Worm (Caenorhabditis elegans) whole organism, young adult: ENCODE measurements around the gene F07C6.3.

ENCODE experiments used
- B0261.1 ChIP-seq: sonication (generic microtip); optimal IDR thresholded peaks from 2 replicates; lab custom pipeline; 2016; ENCODE audit warnings: mild to moderate bottlenecking, missing genetic modification characterization, moderate library complexity, missing compliant biosample characterization
- C06A6.2 ChIP-seq: fragments of 200-800 bp; sonication (Bioruptor generic); conservative IDR thresholded peaks from 2 replicates; pipeline ENCODE4 v1.3.6; 2022; ENCODE audit warnings: missing genetic modification characterization, missing compliant biosample characterization
- C17E4.6 ChIP-seq: fragments of 200-800 bp; sonication (Bioruptor generic); IDR thresholded peaks from 2 replicates; pipeline ENCODE4 v1.3.6; 2022; ENCODE audit warnings: missing genetic modification reagents, missing genetic modification characterization, missing compliant biosample characterization
- F23B12.7 ChIP-seq: sonication (generic microtip); optimal IDR thresholded peaks from 2 replicates; lab custom pipeline; 2017; ENCODE audit warnings: missing genetic modification characterization, mild to moderate bottlenecking, missing compliant biosample characterization, antibody characterized with exemption, moderate library complexity; ENCODE audit not compliant: insufficient read depth
- F37B4.10 ChIP-seq: fragments of 200-800 bp; sonication (Bioruptor generic); IDR thresholded peaks from 2 replicates; pipeline ENCODE4 v1.3.6; 2022; ENCODE audit warnings: missing genetic modification characterization, missing compliant biosample characterization
- F39B2.1 ChIP-seq: fragments of 200-800 bp; sonication (Bioruptor generic); IDR thresholded peaks from 2 replicates; pipeline ENCODE4 v1.3.6; 2022; ENCODE audit warnings: missing genetic modification reagents, missing genetic modification characterization, missing compliant biosample characterization
- F49E8.2 ChIP-seq: sonication (generic microtip); optimal IDR thresholded peaks from 3 replicates; lab custom pipeline; 2017; ENCODE audit warnings: missing genetic modification characterization, mild to moderate bottlenecking, missing compliant biosample characterization, antibody characterized with exemption, moderate library complexity; ENCODE audit not compliant: insufficient read depth
- F55B11.4 ChIP-seq: sonication (generic microtip); optimal IDR thresholded peaks from 2 replicates; lab custom pipeline; 2016; ENCODE audit warnings: missing compliant biosample characterization, missing genetic modification characterization, borderline replicate concordance; ENCODE audit not compliant: insufficient read depth
- K12H6.12 ChIP-seq: fragments of 200-800 bp; sonication (Bioruptor generic); optimal IDR thresholded peaks from 2 replicates; lab custom pipeline; 2018; ENCODE audit warnings: mild to moderate bottlenecking, missing genetic modification characterization, missing compliant biosample characterization
- Y56A3A.18 ChIP-seq: fragments of 200-800 bp; sonication (Bioruptor generic); IDR thresholded peaks from 2 replicates; pipeline ENCODE4 v1.3.6; 2022; ENCODE audit warnings: missing genetic modification reagents, missing genetic modification characterization, missing compliant biosample characterization
- Y95B8A.8 ChIP-seq: fragments of 200-800 bp; sonication (Bioruptor generic); IDR thresholded peaks from 2 replicates; pipeline ENCODE4 v1.3.6; 2022; ENCODE audit warnings: missing genetic modification reagents, missing genetic modification characterization, missing compliant biosample characterization
- atf-7 ChIP-seq: sonication (generic microtip); optimal IDR thresholded peaks from 2 replicates; lab custom pipeline; 2017; ENCODE audit warnings: mild to moderate bottlenecking, missing genetic modification characterization, missing compliant biosample characterization
- attf-3 ChIP-seq: fragments of 200-800 bp; sonication (Bioruptor generic); conservative IDR thresholded peaks from 2 replicates; pipeline ENCODE4 v1.3.6; 2022; ENCODE audit warnings: missing genetic modification reagents, missing genetic modification characterization, missing compliant biosample characterization
- cebp-1 ChIP-seq, 2 experiments: fragments of 200-800 bp in 1 of 2; sonication (Bioruptor generic) in 1 of 2; sonication (generic microtip) in 1 of 2; IDR thresholded peaks in 1 of 2; optimal IDR thresholded peaks in 1 of 2; 2 replicates each; pipeline versions ENCODE4 v1.3.6 to Lab custom; 2017 to 2022; ENCODE audit warnings: missing compliant biosample characterization in 2 of 2, missing genetic modification characterization in 2 of 2, mild to moderate bottlenecking in 1 of 2, missing genetic modification reagents in 1 of 2, moderate library complexity in 1 of 2
- cebp-2 ChIP-seq: fragments of 200-800 bp; sonication (Bioruptor generic); IDR thresholded peaks from 2 replicates; pipeline ENCODE4 v1.3.6; 2022; ENCODE audit warnings: missing genetic modification characterization, missing compliant biosample characterization
- ceh-27 ChIP-seq: fragments of 200-800 bp; sonication (Bioruptor generic); optimal IDR thresholded peaks from 2 replicates; lab custom pipeline; 2018; ENCODE audit warnings: mild to moderate bottlenecking, missing genetic modification characterization, moderate library complexity, missing compliant biosample characterization
- ceh-91 ChIP-seq: fragments of 200-800 bp; sonication (Bioruptor generic); IDR thresholded peaks from 2 replicates; pipeline ENCODE4 v1.3.6; 2022; ENCODE audit warnings: missing genetic modification reagents, missing genetic modification characterization, missing compliant biosample characterization
- chd-7 ChIP-seq: sonication (generic microtip); optimal IDR thresholded peaks from 2 replicates; lab custom pipeline; 2016; ENCODE audit warnings: mild to moderate bottlenecking, missing genetic modification characterization, moderate library complexity, missing compliant biosample characterization
- dox-1 ChIP-seq: fragments of 200-800 bp; sonication (Bioruptor generic); IDR thresholded peaks from 2 replicates; pipeline ENCODE4 v1.3.6; 2022; ENCODE audit warnings: missing genetic modification reagents, missing genetic modification characterization, missing compliant biosample characterization
- efl-1 ChIP-seq: fragments of 150-350 bp; optimal IDR thresholded peaks from 2 replicates; lab custom pipeline; 2014; ENCODE audit warnings: missing biosample characterization, missing genetic modification reagents, missing genetic modification characterization
- egl-44 ChIP-seq: fragments of 200-800 bp; sonication (Bioruptor generic); IDR thresholded peaks from 2 replicates; pipeline ENCODE4 v1.3.6; 2022; ENCODE audit warnings: missing genetic modification reagents, missing genetic modification characterization, missing compliant biosample characterization
- egrh-3 ChIP-seq: fragments of 200-800 bp; sonication (Bioruptor generic); IDR thresholded peaks from 2 replicates; pipeline ENCODE4 v1.3.6; 2022; ENCODE audit warnings: missing genetic modification reagents, missing genetic modification characterization, missing compliant biosample characterization
- hlh-26 ChIP-seq: fragments of 200-800 bp; sonication (Bioruptor generic); conservative IDR thresholded peaks from 2 replicates; pipeline ENCODE4 v1.3.6; 2022; ENCODE audit warnings: missing genetic modification reagents, missing genetic modification characterization, missing compliant biosample characterization
- hmg-1.2 ChIP-seq: fragments of 200-800 bp; sonication (Bioruptor generic); IDR thresholded peaks from 2 replicates; pipeline ENCODE4 v1.3.6; 2022; ENCODE audit warnings: missing genetic modification reagents, missing genetic modification characterization, missing compliant biosample characterization
- hmg-20 ChIP-seq: fragments of 200-800 bp; sonication (Bioruptor generic); IDR thresholded peaks from 2 replicates; pipeline ENCODE4 v1.3.6; 2022; ENCODE audit warnings: missing genetic modification reagents, missing genetic modification characterization, missing compliant biosample characterization
- lag-1 ChIP-seq: fragments of 200-800 bp; sonication (Bioruptor generic); IDR thresholded peaks from 2 replicates; pipeline ENCODE4 v1.3.6; 2022; ENCODE audit warnings: missing genetic modification reagents, missing genetic modification characterization, missing compliant biosample characterization
- lin-26 ChIP-seq: fragments of 200-800 bp; sonication (Bioruptor generic); IDR thresholded peaks from 2 replicates; pipeline ENCODE4 v1.3.6; 2022; ENCODE audit warnings: missing genetic modification reagents, missing genetic modification characterization, missing compliant biosample characterization
- lin-35 ChIP-seq, 3 experiments: fragments of 150-350 bp in 2 of 3; sonication (generic microtip) in 1 of 3; optimal IDR thresholded peaks; 2 replicates each; lab custom pipeline; 2014 to 2018; ENCODE audit warnings: missing biosample characterization in 3 of 3, missing genetic modification characterization in 3 of 3, missing genetic modification reagents in 3 of 3
- lin-54 ChIP-seq: fragments of 200-800 bp; sonication (Bioruptor generic); optimal IDR thresholded peaks from 2 replicates; lab custom pipeline; 2018; ENCODE audit warnings: mild to moderate bottlenecking, missing genetic modification characterization, missing compliant biosample characterization
- lir-1 ChIP-seq: fragments of 200-800 bp; sonication (Bioruptor generic); conservative IDR thresholded peaks from 2 replicates; pipeline ENCODE4 v1.3.6; 2022; ENCODE audit warnings: missing genetic modification reagents, missing genetic modification characterization, missing compliant biosample characterization
- lsy-27 ChIP-seq: sonication (generic microtip); optimal IDR thresholded peaks from 2 replicates; lab custom pipeline; 2017; ENCODE audit warnings: missing genetic modification characterization, mild to moderate bottlenecking, missing compliant biosample characterization, antibody characterized with exemption, missing genotype, borderline replicate concordance; ENCODE audit not compliant: insufficient read depth
- madf-10 ChIP-seq: sonication (generic microtip); optimal IDR thresholded peaks from 2 replicates; lab custom pipeline; 2016; ENCODE audit warnings: mild to moderate bottlenecking, missing genetic modification characterization, missing compliant biosample characterization
- madf-8 ChIP-seq: fragments of 200-800 bp; sonication (Bioruptor generic); conservative IDR thresholded peaks from 2 replicates; pipeline ENCODE4 v1.3.6; 2022; ENCODE audit warnings: missing genetic modification reagents, missing genetic modification characterization, missing compliant biosample characterization
- mcd-1 ChIP-seq: fragments of 200-800 bp; sonication (Bioruptor generic); IDR thresholded peaks from 2 replicates; pipeline ENCODE4 v1.3.6; 2022; ENCODE audit warnings: missing genetic modification reagents, missing genetic modification characterization, missing compliant biosample characterization
- nhr-80 ChIP-seq: sonication (generic microtip); optimal IDR thresholded peaks from 2 replicates; lab custom pipeline; 2016; ENCODE audit warnings: missing genetic modification characterization, missing compliant biosample characterization
- pbrm-1 ChIP-seq: fragments of 200-800 bp; sonication (Bioruptor generic); IDR thresholded peaks from 2 replicates; pipeline ENCODE4 v1.3.6; 2022; ENCODE audit warnings: missing genetic modification reagents, missing genetic modification characterization, missing compliant biosample characterization
- rec-8 ChIP-seq, 2 experiments: sonication (generic microtip); optimal IDR thresholded peaks; 2 replicates each; lab custom pipeline; 2016; ENCODE audit warnings: mild to moderate bottlenecking in 2 of 2, missing genetic modification characterization in 2 of 2, missing genetic modification reagents in 2 of 2, missing genotype in 2 of 2, missing biosample characterization in 1 of 2, missing compliant biosample characterization in 1 of 2, moderate library complexity in 1 of 2
- repo-1 ChIP-seq: sonication (generic microtip); optimal IDR thresholded peaks from 2 replicates; lab custom pipeline; 2017; ENCODE audit warnings: mild to moderate bottlenecking, missing genetic modification characterization, missing compliant biosample characterization
- sdz-38 ChIP-seq: sonication (generic microtip); optimal IDR thresholded peaks from 2 replicates; lab custom pipeline; 2016; ENCODE audit warnings: missing genotype, missing genetic modification characterization, missing compliant biosample characterization
- sea-2 ChIP-seq: fragments of 200-800 bp; sonication (Bioruptor generic); IDR thresholded peaks from 2 replicates; pipeline ENCODE4 v1.3.6; 2022; ENCODE audit warnings: missing genetic modification characterization, missing compliant biosample characterization
- snpc-4 ChIP-seq, 5 experiments: fragments of 150-350 bp in 1 of 5; sonication (generic microtip) in 4 of 5; optimal IDR thresholded peaks; 2 replicates each; lab custom pipeline; 2014 to 2018; ENCODE audit warnings: missing genetic modification characterization in 5 of 5, missing biosample characterization in 3 of 5, antibody characterized with exemption in 2 of 5, mild to moderate bottlenecking in 2 of 5, missing compliant biosample characterization in 2 of 5, missing genotype in 2 of 5, moderate library complexity in 2 of 5, missing genetic modification reagents in 1 of 5
- somi-1 ChIP-seq: fragments of 200-800 bp; sonication (Bioruptor generic); optimal IDR thresholded peaks from 2 replicates; lab custom pipeline; 2018; ENCODE audit warnings: mild to moderate bottlenecking, missing genetic modification characterization, missing compliant biosample characterization
- sptf-2 ChIP-seq: fragments of 200-800 bp; sonication (Bioruptor generic); optimal IDR thresholded peaks from 2 replicates; lab custom pipeline; 2018; ENCODE audit warnings: mild to moderate bottlenecking, missing genetic modification characterization, missing compliant biosample characterization
- tlf-1 ChIP-seq: fragments of 200-800 bp; sonication (Bioruptor generic); optimal IDR thresholded peaks from 2 replicates; lab custom pipeline; 2018; ENCODE audit warnings: mild to moderate bottlenecking, missing genetic modification characterization, missing compliant biosample characterization
- zfh-2 ChIP-seq: fragments of 200-800 bp; sonication (Bioruptor generic); conservative IDR thresholded peaks from 2 replicates; pipeline ENCODE4 v1.3.6; 2022; ENCODE audit warnings: missing genetic modification reagents, missing genetic modification characterization, missing compliant biosample characterization
- zim-3 ChIP-seq: sonication (generic microtip); optimal IDR thresholded peaks from 2 replicates; lab custom pipeline; 2017; ENCODE audit warnings: mild to moderate bottlenecking, missing genetic modification characterization, moderate library complexity, missing compliant biosample characterization
- ztf-26 ChIP-seq: sonication (generic microtip); optimal IDR thresholded peaks from 2 replicates; lab custom pipeline; 2017; ENCODE audit warnings: missing genetic modification characterization, missing compliant biosample characterization

F07C6.3 gene

ce11 chrIV:12771414-12771813, 17.6 kb upstream of the F07C6.3 start (continued):
- TF ChIP-seq repo-1 (tag; lab: Kevin White, UChicago) (no peak), lir-1 (GFP tag; lab: Robert Waterston, UW) (0 out of 2 replicates have a peak, but pooled peaks have one; percentile 42), efl-1 (GFP tag; lab: Kevin White, UChicago) (no peak), sea-2 (GFP tag; lab: Robert Waterston, UW) (no peak), somi-1 (GFP tag; lab: Kevin White, UChicago) (peak; percentile 3), attf-3 (GFP tag; lab: Robert Waterston, UW) (0 out of 2 replicates have a peak, but pooled peaks have one; percentile 49), F23B12.7 (tag; lab: Kevin White, UChicago) (no peak), atf-7 (tag; lab: Kevin White, UChicago) (no peak), rec-8 (tag; optimal IDR thresholded peaks at IDR 0.05; lab: Kevin White, UChicago) (no peak), ceh-27 (GFP tag; lab: Kevin White, UChicago) (peak; percentile 51), sdz-38 (tag; lab: Kevin White, UChicago) (no peak), C17E4.6 (GFP tag; lab: Robert Waterston, UW) (no peak), ceh-91 (GFP tag; lab: Robert Waterston, UW) (no peak), lin-26 (GFP tag; lab: Robert Waterston, UW) (no peak), F37B4.10 (GFP tag; lab: Robert Waterston, UW) (no peak), hmg-20 (GFP tag; lab: Robert Waterston, UW) (no peak), ztf-26 (tag; lab: Kevin White, UChicago) (no peak), egrh-3 (GFP tag; lab: Robert Waterston, UW) (peak; percentile 76), Y95B8A.8 (GFP tag; lab: Robert Waterston, UW) (no peak), hlh-26 (GFP tag; lab: Robert Waterston, UW) (no peak), F39B2.1 (no peak), lin-54 (GFP tag; lab: Kevin White, UChicago) (no peak), lsy-27 (tag; lab: Kevin White, UChicago) (no peak), K12H6.12 (tag; lab: Kevin White, UChicago) (peak; percentile 73), hmg-1.2 (GFP tag; lab: Robert Waterston, UW) (0 out of 2 replicates have a peak, but pooled peaks have one; percentile 26), zfh-2 (GFP tag; lab: Robert Waterston, UW) (peak; percentile 97), dox-1 (no peak), lin-35 (GFP tag; optimal IDR thresholded peaks at IDR 0.05; lab: Kevin White, UChicago) (peak in 1 of 3 experiments; percentile 41), sptf-2 (GFP tag; lab: Kevin White, UChicago) (no peak), zim-3 (peak; percentile 24), C06A6.2 (GFP tag; lab: Robert Waterston, UW) (no peak), cebp-2 (no peak), pbrm-1 (GFP tag; lab: Robert Waterston, UW) (0 out of 2 replicates have a peak, but pooled peaks have one; percentile 57), snpc-4 (GFP tag; optimal IDR thresholded peaks at IDR 0.05; lab: Kevin White, UChicago) (no peak), snpc-4 (tag; optimal IDR thresholded peaks at IDR 0.05; lab: Kevin White, UChicago) (peak in 1 of 4 experiments; percentile 22), madf-10 (tag; lab: Kevin White, UChicago) (peak; percentile 47), lag-1 (GFP tag; lab: Robert Waterston, UW) (no peak), chd-7 (tag; lab: Kevin White, UChicago) (peak; percentile 15), F55B11.4 (no peak), B0261.1 (no peak), F49E8.2 (no peak), madf-8 (GFP tag; lab: Robert Waterston, UW) (no peak), nhr-80 (no peak), cebp-1 (GFP tag; IDR thresholded peaks at IDR 0.05; lab: Robert Waterston, UW) (no peak), cebp-1 (tag; optimal IDR thresholded peaks at IDR 0.05; lab: Kevin White, UChicago) (peak; percentile 58), tlf-1 (GFP tag; lab: Kevin White, UChicago) (no peak), egl-44 (GFP tag; lab: Robert Waterston, UW) (no peak), mcd-1 (GFP tag; lab: Robert Waterston, UW) (peak; percentile 39), Y56A3A.18 (GFP tag; lab: Robert Waterston, UW) (no peak)
